Worm (Caenorhabditis elegans) whole organism, young adult: Measurements from ENCODE around the gene ivph-3.
A peak's percentile ranks its signal among the peaks of the same experiment; 100 is the strongest.

Source experiments
- F10E7.11 ChIP-seq: sonication (generic microtip); optimal IDR thresholded peaks from 2 replicates; lab custom pipeline; 2017; ENCODE audit warnings: mild to moderate bottlenecking, missing genetic modification characterization, moderate library complexity, missing compliant biosample characterization
- F39B2.1 ChIP-seq: fragments of 200-800 bp; sonication (Bioruptor generic); IDR thresholded peaks from 2 replicates; pipeline ENCODE4 v1.3.6; 2022; ENCODE audit warnings: missing genetic modification reagents, missing genetic modification characterization, missing compliant biosample characterization
- F49E8.2 ChIP-seq: sonication (generic microtip); optimal IDR thresholded peaks from 3 replicates; lab custom pipeline; 2017; ENCODE audit warnings: missing genetic modification characterization, mild to moderate bottlenecking, missing compliant biosample characterization, antibody characterized with exemption, moderate library complexity; ENCODE audit not compliant: insufficient read depth
- F52B5.7 ChIP-seq: sonication (generic microtip); optimal IDR thresholded peaks from 2 replicates; lab custom pipeline; 2016; ENCODE audit warnings: mild to moderate bottlenecking, missing genetic modification characterization, missing compliant biosample characterization
- F55B11.4 ChIP-seq: sonication (generic microtip); optimal IDR thresholded peaks from 2 replicates; lab custom pipeline; 2016; ENCODE audit warnings: missing compliant biosample characterization, missing genetic modification characterization, borderline replicate concordance; ENCODE audit not compliant: insufficient read depth
- Y53F4B.3 ChIP-seq: fragments of 200-800 bp; sonication (Bioruptor generic); IDR thresholded peaks from 2 replicates; pipeline ENCODE4 v1.3.6; 2022; ENCODE audit warnings: missing genetic modification reagents, missing genetic modification characterization, missing compliant biosample characterization
- Y53G8AR.9 ChIP-seq: fragments of 200-800 bp; sonication (Bioruptor generic); conservative IDR thresholded peaks from 2 replicates; pipeline ENCODE4 v1.3.6; 2022; ENCODE audit warnings: missing genetic modification reagents, missing genetic modification characterization, missing compliant biosample characterization
- Y56A3A.18 ChIP-seq: fragments of 200-800 bp; sonication (Bioruptor generic); IDR thresholded peaks from 2 replicates; pipeline ENCODE4 v1.3.6; 2022; ENCODE audit warnings: missing genetic modification reagents, missing genetic modification characterization, missing compliant biosample characterization
- ama-1 ChIP-seq, 3 experiments: fragments of 150-350 bp in 1 of 3; sonication (generic microtip) in 2 of 3; optimal IDR thresholded peaks; 2 replicates each; lab custom pipeline; 2014 to 2018; ENCODE audit warnings: missing biosample characterization in 2 of 3, missing genetic modification characterization in 2 of 3, missing genetic modification reagents in 2 of 3
- aptf-3 ChIP-seq: fragments of 200-800 bp; sonication (Bioruptor generic); IDR thresholded peaks from 2 replicates; pipeline ENCODE4 v1.3.6; 2022; ENCODE audit warnings: missing genetic modification characterization, missing compliant biosample characterization
- attf-3 ChIP-seq: fragments of 200-800 bp; sonication (Bioruptor generic); conservative IDR thresholded peaks from 2 replicates; pipeline ENCODE4 v1.3.6; 2022; ENCODE audit warnings: missing genetic modification reagents, missing genetic modification characterization, missing compliant biosample characterization
- bed-2 ChIP-seq: fragments of 200-800 bp; sonication (Bioruptor generic); IDR thresholded peaks from 2 replicates; pipeline ENCODE4 v1.3.6; 2022; ENCODE audit warnings: missing genetic modification reagents, missing genetic modification characterization, missing compliant biosample characterization
- cebp-1 ChIP-seq, 2 experiments: fragments of 200-800 bp in 1 of 2; sonication (Bioruptor generic) in 1 of 2; sonication (generic microtip) in 1 of 2; IDR thresholded peaks in 1 of 2; optimal IDR thresholded peaks in 1 of 2; 2 replicates each; pipeline versions ENCODE4 v1.3.6 to Lab custom; 2017 to 2022; ENCODE audit warnings: missing compliant biosample characterization in 2 of 2, missing genetic modification characterization in 2 of 2, mild to moderate bottlenecking in 1 of 2, missing genetic modification reagents in 1 of 2, moderate library complexity in 1 of 2
- ceh-27 ChIP-seq: fragments of 200-800 bp; sonication (Bioruptor generic); optimal IDR thresholded peaks from 2 replicates; lab custom pipeline; 2018; ENCODE audit warnings: mild to moderate bottlenecking, missing genetic modification characterization, moderate library complexity, missing compliant biosample characterization
- ceh-58 ChIP-seq: fragments of 200-800 bp; sonication (Bioruptor generic); IDR thresholded peaks from 2 replicates; pipeline ENCODE4 v1.3.6; 2022; ENCODE audit warnings: missing genetic modification characterization, missing compliant biosample characterization
- ceh-91 ChIP-seq: fragments of 200-800 bp; sonication (Bioruptor generic); IDR thresholded peaks from 2 replicates; pipeline ENCODE4 v1.3.6; 2022; ENCODE audit warnings: missing genetic modification reagents, missing genetic modification characterization, missing compliant biosample characterization
- chd-7 ChIP-seq: sonication (generic microtip); optimal IDR thresholded peaks from 2 replicates; lab custom pipeline; 2016; ENCODE audit warnings: mild to moderate bottlenecking, missing genetic modification characterization, moderate library complexity, missing compliant biosample characterization
- die-1 ChIP-seq: sonication (generic microtip); optimal IDR thresholded peaks from 2 replicates; lab custom pipeline; 2016; ENCODE audit warnings: missing genotype, mild to moderate bottlenecking, missing genetic modification characterization, missing compliant biosample characterization
- dpl-1 ChIP-seq: fragments of 150-350 bp; optimal IDR thresholded peaks from 2 replicates; lab custom pipeline; 2014; ENCODE audit warnings: missing biosample characterization, missing genetic modification reagents, missing genetic modification characterization
- egrh-3 ChIP-seq: fragments of 200-800 bp; sonication (Bioruptor generic); IDR thresholded peaks from 2 replicates; pipeline ENCODE4 v1.3.6; 2022; ENCODE audit warnings: missing genetic modification reagents, missing genetic modification characterization, missing compliant biosample characterization
- ekl-4 ChIP-seq: fragments of 200-800 bp; sonication (Bioruptor generic); IDR thresholded peaks from 2 replicates; pipeline ENCODE4 v1.3.6; 2022; ENCODE audit warnings: missing genetic modification reagents, missing genetic modification characterization, missing compliant biosample characterization
- him-1 ChIP-seq: sonication (generic microtip); optimal IDR thresholded peaks from 2 replicates; lab custom pipeline; 2016; ENCODE audit warnings: missing genotype, missing genetic modification reagents, missing genetic modification characterization, missing compliant biosample characterization
- hlh-26 ChIP-seq: fragments of 200-800 bp; sonication (Bioruptor generic); conservative IDR thresholded peaks from 2 replicates; pipeline ENCODE4 v1.3.6; 2022; ENCODE audit warnings: missing genetic modification reagents, missing genetic modification characterization, missing compliant biosample characterization
- let-607 ChIP-seq, 2 experiments: fragments of 200-800 bp in 1 of 2; sonication (Bioruptor generic) in 1 of 2; sonication (generic microtip) in 1 of 2; optimal IDR thresholded peaks; 2 replicates each; lab custom pipeline; 2016 to 2018; ENCODE audit warnings: mild to moderate bottlenecking in 2 of 2, missing compliant biosample characterization in 2 of 2, missing genetic modification characterization in 2 of 2, moderate library complexity in 2 of 2, missing genotype in 1 of 2
- lin-54 ChIP-seq: fragments of 200-800 bp; sonication (Bioruptor generic); optimal IDR thresholded peaks from 2 replicates; lab custom pipeline; 2018; ENCODE audit warnings: mild to moderate bottlenecking, missing genetic modification characterization, missing compliant biosample characterization
- lsy-27 ChIP-seq: sonication (generic microtip); optimal IDR thresholded peaks from 2 replicates; lab custom pipeline; 2017; ENCODE audit warnings: missing genetic modification characterization, mild to moderate bottlenecking, missing compliant biosample characterization, antibody characterized with exemption, missing genotype, borderline replicate concordance; ENCODE audit not compliant: insufficient read depth
- mes-4 ChIP-seq: sonication (generic microtip); optimal IDR thresholded peaks from 2 replicates; lab custom pipeline; 2016; ENCODE audit warnings: missing genotype, missing genetic modification characterization, missing compliant biosample characterization
- nhr-179 ChIP-seq: sonication (generic microtip); optimal IDR thresholded peaks from 2 replicates; lab custom pipeline; 2016; ENCODE audit warnings: mild to moderate bottlenecking, missing genetic modification characterization, missing compliant biosample characterization
- nhr-80 ChIP-seq: sonication (generic microtip); optimal IDR thresholded peaks from 2 replicates; lab custom pipeline; 2016; ENCODE audit warnings: missing genetic modification characterization, missing compliant biosample characterization
- pbrm-1 ChIP-seq: fragments of 200-800 bp; sonication (Bioruptor generic); IDR thresholded peaks from 2 replicates; pipeline ENCODE4 v1.3.6; 2022; ENCODE audit warnings: missing genetic modification reagents, missing genetic modification characterization, missing compliant biosample characterization
- rcor-1 ChIP-seq: fragments of 200-800 bp; sonication (Bioruptor generic); IDR thresholded peaks from 2 replicates; pipeline ENCODE4 v1.3.6; 2022; ENCODE audit warnings: missing genetic modification reagents, missing genetic modification characterization, missing compliant biosample characterization
- sdz-38 ChIP-seq: sonication (generic microtip); optimal IDR thresholded peaks from 2 replicates; lab custom pipeline; 2016; ENCODE audit warnings: missing genotype, missing genetic modification characterization, missing compliant biosample characterization
- sea-2 ChIP-seq: fragments of 200-800 bp; sonication (Bioruptor generic); IDR thresholded peaks from 2 replicates; pipeline ENCODE4 v1.3.6; 2022; ENCODE audit warnings: missing genetic modification characterization, missing compliant biosample characterization
- snpc-3.4 ChIP-seq: sonication (generic microtip); optimal IDR thresholded peaks from 2 replicates; lab custom pipeline; 2017; ENCODE audit warnings: missing genetic modification characterization, mild to moderate bottlenecking, missing compliant biosample characterization, antibody characterized with exemption, moderate library complexity, missing genotype, missing genetic modification reagents
- zfh-2 ChIP-seq: fragments of 200-800 bp; sonication (Bioruptor generic); conservative IDR thresholded peaks from 2 replicates; pipeline ENCODE4 v1.3.6; 2022; ENCODE audit warnings: missing genetic modification reagents, missing genetic modification characterization, missing compliant biosample characterization

ivph-3 gene

ce11 chrIV:3032020-3032419 is 21.5 kb upstream of the ivph-3 start (continued):
- TF ChIP-seq Y53G8AR.9 (no peak), Y53F4B.3 (no peak), ceh-27 (GFP tag; lab: Kevin White, UChicago) (no peak), lsy-27 (tag; lab: Kevin White, UChicago) (no peak), chd-7 (tag; lab: Kevin White, UChicago) (peak; percentile 79), ceh-91 (no peak), cebp-1 (GFP tag; IDR thresholded peaks at IDR 0.05; lab: Robert Waterston, UW) (no peak), cebp-1 (tag; optimal IDR thresholded peaks at IDR 0.05; lab: Kevin White, UChicago) (no peak), F55B11.4 (tag; lab: Kevin White, UChicago) (no peak), mes-4 (tag; lab: Kevin White, UChicago) (no peak), dpl-1 (GFP tag; lab: Kevin White, UChicago) (no peak), Y56A3A.18 (GFP tag; lab: Robert Waterston, UW) (peak; percentile 31; the same call in 1 of the 2 replicates), bed-2 (GFP tag; lab: Robert Waterston, UW) (no peak), F49E8.2 (no peak), attf-3 (GFP tag; lab: Robert Waterston, UW) (no peak), aptf-3 (no peak), sdz-38 (no peak), die-1 (tag; lab: Kevin White, UChicago) (no peak), nhr-80 (tag; lab: Kevin White, UChicago) (no peak), F52B5.7 (tag; lab: Kevin White, UChicago) (peak; percentile 80), F39B2.1 (GFP tag; lab: Robert Waterston, UW) (no peak), hlh-26 (GFP tag; lab: Robert Waterston, UW) (no peak), let-607 (tag; optimal IDR thresholded peaks at IDR 0.05; lab: Kevin White, UChicago) (no peak), lin-54 (GFP tag; lab: Kevin White, UChicago) (no peak), pbrm-1 (GFP tag; lab: Robert Waterston, UW) (no peak), ama-1 (optimal IDR thresholded peaks at IDR 0.05; lab: Kevin White, UChicago) (no peak), ama-1 (GFP tag; optimal IDR thresholded peaks at IDR 0.05; lab: Kevin White, UChicago) (no peak), rcor-1 (GFP tag; lab: Robert Waterston, UW) (no peak), snpc-3.4 (no peak)

- TF ChIP-seq nhr-179 (tag; lab: Kevin White, UChicago) (no peak), egrh-3 (GFP tag; lab: Robert Waterston, UW) (peak; percentile 54; the same call in 1 of the 2 replicates), F10E7.11 (tag; lab: Kevin White, UChicago) (no peak), zfh-2 (GFP tag; lab: Robert Waterston, UW) (peak; percentile 52; the same call in 1 of the 2 replicates)
- TF ChIP-seq, all 124 proteins: peak for 2
Measured at ce11 chrIV:3035375-3035774, 18.2 kb upstream of the ivph-3 start.

- TF ChIP-seq sea-2 (GFP tag; lab: Robert Waterston, UW) (no peak), ceh-27 (GFP tag; lab: Kevin White, UChicago) (no peak), ceh-58 (GFP tag; lab: Robert Waterston, UW) (0 out of 2 replicates have a peak, but pooled peaks have one; percentile 25), him-1 (tag; lab: Kevin White, UChicago) (no peak), zfh-2 (GFP tag; lab: Robert Waterston, UW) (peak; percentile 81), egrh-3 (GFP tag; lab: Robert Waterston, UW) (peak; percentile 15; the same call in 1 of the 2 replicates), ekl-4 (GFP tag; lab: Robert Waterston, UW) (0 out of 2 replicates have a peak, but pooled peaks have one; percentile 44)
Measured at ce11 chrIV:3037932-3038331, 15.6 kb upstream of the ivph-3 start.
